Worm (Caenorhabditis elegans): ENCODE data around the gene sri-66.

The sri-66 gene

ce11 chrV:17104527-17104926, 44.4 kb downstream of the sri-66 start, which contains the start of gene nhr-248:
Gene nhr-248, minus strand, starts transcription at chrV:17104627.
- TF ChIP-seq ztf-23 (GFP tag; IDR thresholded peaks at IDR 0.05) (no peak), med-1 (GFP tag; optimal IDR thresholded peaks at IDR 0.05; ENCODE audit: insufficient read depth) (no peak), flt-1 (GFP tag; IDR thresholded peaks at IDR 0.05) (no peak), ref-1 (GFP tag; conservative IDR thresholded peaks at IDR 0.05) (no peak), cog-1 (tag; optimal IDR thresholded peaks at IDR 0.05) (no peak), klf-2 (GFP tag; conservative IDR thresholded peaks at IDR 0.05) (no peak), ztf-29 (GFP tag; IDR thresholded peaks at IDR 0.05) (no peak)

- TF ChIP-seq tab-1 (GFP tag; IDR thresholded peaks at IDR 0.05) = no peak
- TF ChIP-seq ref-1 (GFP tag; conservative IDR thresholded peaks at IDR 0.05) = no peak
- TF ChIP-seq klf-2 (GFP tag; conservative IDR thresholded peaks at IDR 0.05) = no peak
- no peak for TF ChIP-seq med-1 (GFP tag; optimal IDR thresholded peaks at IDR 0.05; ENCODE audit: insufficient read depth)
- TF ChIP-seq ztf-29 (GFP tag; IDR thresholded peaks at IDR 0.05) = no peak
- no peak for TF ChIP-seq ztf-23 (GFP tag; IDR thresholded peaks at IDR 0.05)
- no peak for TF ChIP-seq T22C8.4 (GFP tag; IDR thresholded peaks at IDR 0.05)
- no peak for TF ChIP-seq flt-1 (GFP tag; IDR thresholded peaks at IDR 0.05)
- TF ChIP-seq cog-1 (tag; optimal IDR thresholded peaks at IDR 0.05) = no peak
Measured at ce11 chrV:17105483-17105882, 45.4 kb downstream of the sri-66 start, which contains the start of gene ZK218.7. Gene ZK218.7, plus strand, starts transcription at chrV:17105783.

- no peak for TF ChIP-seq ztf-23 (GFP tag; IDR thresholded peaks at IDR 0.05)
- TF ChIP-seq cog-1 (tag; optimal IDR thresholded peaks at IDR 0.05) = no peak
- no peak for TF ChIP-seq klf-2 (GFP tag; conservative IDR thresholded peaks at IDR 0.05)
- TF ChIP-seq tab-1 (GFP tag; IDR thresholded peaks at IDR 0.05) = no peak
- TF ChIP-seq ref-1 (GFP tag; conservative IDR thresholded peaks at IDR 0.05) = no peak
Measured at ce11 chrV:17108310-17108709, 48.2 kb downstream of the sri-66 start, which contains the start of gene ZK218.11. Gene ZK218.11, minus strand, starts transcription at chrV:17108410.

All from whole organism, midembryonic.